Worm (Caenorhabditis elegans): ENCODE measurements around the gene C44C1.6.

The C44C1.6 gene

ce11 chrX:949466-949865 lies 20.6 kb downstream of the C44C1.6 start:
- TF ChIP-seq lin-13 (tag; optimal IDR thresholded peaks at IDR 0.05) (peak; percentile 85), mab-5 (tag; optimal IDR thresholded peaks at IDR 0.05) (no peak), mep-1 (tag; optimal IDR thresholded peaks at IDR 0.05) (peak; percentile 91), nhr-237 (tag; optimal IDR thresholded peaks at IDR 0.05) (peak; percentile 90), zip-8 (tag; optimal IDR thresholded peaks at IDR 0.05) (no peak), snpc-4 (tag; optimal IDR thresholded peaks at IDR 0.05) (no peak), hlh-1 (tag; optimal IDR thresholded peaks at IDR 0.05) (peak; percentile 68), unc-62 (GFP tag; optimal IDR thresholded peaks at IDR 0.05) (peak; percentile 93), mls-2 (tag; optimal IDR thresholded peaks at IDR 0.05) (peak; percentile 91), flh-1 (GFP tag; optimal IDR thresholded peaks at IDR 0.05) (no peak), bed-3 (GFP tag; optimal IDR thresholded peaks at IDR 0.05) (peak; percentile 29), drap-1 (GFP tag; optimal IDR thresholded peaks at IDR 0.05) (peak; percentile 87), unc-120 (tag; optimal IDR thresholded peaks at IDR 0.05; ENCODE audit: poor library complexity, severe bottlenecking) (peak; percentile 98), ceh-43 (GFP tag; optimal IDR thresholded peaks at IDR 0.05) (peak; percentile 4), nhr-12 (tag; optimal IDR thresholded peaks at IDR 0.05) (no peak), ztf-11 (tag; optimal IDR thresholded peaks at IDR 0.05) (peak; percentile 76), elt-3 (tag; optimal IDR thresholded peaks at IDR 0.05) (peak; percentile 29), unc-39 (tag; optimal IDR thresholded peaks at IDR 0.05) (peak; percentile 40), ceh-83 (GFP tag; optimal IDR thresholded peaks at IDR 0.05) (no peak), tbx-8 (GFP tag; optimal IDR thresholded peaks at IDR 0.05) (peak; percentile 25), pha-4 (tag; optimal IDR thresholded peaks at IDR 0.05) (peak; percentile 90), ham-2 (GFP tag; optimal IDR thresholded peaks at IDR 0.05) (peak; percentile 37), nhr-76 (tag; optimal IDR thresholded peaks at IDR 0.05) (no peak), lsy-2 (tag; optimal IDR thresholded peaks at IDR 0.05) (peak; percentile 79), cnd-1 (tag; optimal IDR thresholded peaks at IDR 0.05) (peak; percentile 71), lin-32 (GFP tag; optimal IDR thresholded peaks at IDR 0.05) (peak; percentile 6), ceh-39 (tag; optimal IDR thresholded peaks at IDR 0.05) (peak; percentile 41), elt-1 (tag; optimal IDR thresholded peaks at IDR 0.05; ENCODE audit: borderline replicate concordance, insufficient read depth) (peak; percentile 56), ces-1 (GFP tag; optimal IDR thresholded peaks at IDR 0.05) (peak; percentile 96), M03D4.4 (tag; optimal IDR thresholded peaks at IDR 0.05) (peak; percentile 71), sem-2 (GFP tag; optimal IDR thresholded peaks at IDR 0.05) (no peak), nhr-28 (tag; optimal IDR thresholded peaks at IDR 0.05) (no peak), nhr-2 (tag; optimal IDR thresholded peaks at IDR 0.05) (peak; percentile 69), sptf-1 (tag; optimal IDR thresholded peaks at IDR 0.05) (peak; percentile 85), blmp-1 (tag; optimal IDR thresholded peaks at IDR 0.05) (no peak)

DNA sequence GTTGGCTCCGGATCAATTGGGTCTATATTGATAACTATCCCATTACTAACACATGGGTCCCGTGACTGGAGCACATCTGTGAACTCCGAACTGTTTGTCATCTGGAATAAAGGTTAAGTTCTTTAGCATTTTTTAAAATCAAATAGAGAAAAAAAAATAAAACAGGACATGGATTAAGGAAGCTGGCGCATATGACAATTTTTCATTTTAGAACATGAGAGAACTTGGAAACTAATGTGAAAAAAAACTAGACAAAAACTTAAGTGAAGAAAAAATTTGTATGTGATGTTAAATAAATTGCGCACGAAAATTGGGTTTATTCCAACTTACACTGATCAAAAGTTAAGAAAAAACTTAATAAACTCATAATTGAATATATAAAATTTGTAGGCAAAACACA lies 21.3 kb downstream of the C44C1.6 start, which contains the start of gene sms-2:
sms-2 (minus strand) TSS at position 101 of the 400 bp plus-strand sequence.
- TF ChIP-seq nhr-237 (tag; optimal IDR thresholded peaks at IDR 0.05), result no peak
- no peak for TF ChIP-seq nhr-76 (tag; optimal IDR thresholded peaks at IDR 0.05)
- no peak for TF ChIP-seq nhr-12 (tag; optimal IDR thresholded peaks at IDR 0.05)
- TF ChIP-seq sptf-1 (tag; optimal IDR thresholded peaks at IDR 0.05), result no peak
- no peak for TF ChIP-seq M03D4.4 (tag; optimal IDR thresholded peaks at IDR 0.05)
- TF ChIP-seq unc-120 (tag; optimal IDR thresholded peaks at IDR 0.05; ENCODE audit: poor library complexity, severe bottlenecking), result no peak
- no peak for TF ChIP-seq bed-3 (GFP tag; optimal IDR thresholded peaks at IDR 0.05)
- TF ChIP-seq flh-1 (GFP tag; optimal IDR thresholded peaks at IDR 0.05), result no peak
- TF ChIP-seq elt-3 (tag; optimal IDR thresholded peaks at IDR 0.05), result no peak
- no peak for TF ChIP-seq nhr-28 (tag; optimal IDR thresholded peaks at IDR 0.05)
- no peak for TF ChIP-seq ham-2 (GFP tag; optimal IDR thresholded peaks at IDR 0.05)
- TF ChIP-seq ceh-43 (GFP tag; optimal IDR thresholded peaks at IDR 0.05), result no peak
- TF ChIP-seq tbx-8 (GFP tag; optimal IDR thresholded peaks at IDR 0.05), result no peak
- TF ChIP-seq pha-4 (tag; optimal IDR thresholded peaks at IDR 0.05), result no peak

- TF ChIP-seq cnd-1 (tag; optimal IDR thresholded peaks at IDR 0.05) (no peak), ceh-39 (tag; optimal IDR thresholded peaks at IDR 0.05) (no peak), nhr-28 (tag; optimal IDR thresholded peaks at IDR 0.05) (no peak), pha-4 (tag; optimal IDR thresholded peaks at IDR 0.05) (no peak), lsy-2 (tag; optimal IDR thresholded peaks at IDR 0.05) (no peak), sem-2 (GFP tag; optimal IDR thresholded peaks at IDR 0.05) (no peak), ham-2 (GFP tag; optimal IDR thresholded peaks at IDR 0.05) (no peak), unc-120 (tag; optimal IDR thresholded peaks at IDR 0.05; ENCODE audit: poor library complexity, severe bottlenecking) (no peak), unc-39 (tag; optimal IDR thresholded peaks at IDR 0.05) (no peak), nhr-237 (tag; optimal IDR thresholded peaks at IDR 0.05) (no peak), ces-1 (GFP tag; optimal IDR thresholded peaks at IDR 0.05) (no peak), ceh-83 (GFP tag; optimal IDR thresholded peaks at IDR 0.05) (no peak), snpc-4 (tag; optimal IDR thresholded peaks at IDR 0.05) (no peak), nhr-76 (tag; optimal IDR thresholded peaks at IDR 0.05) (no peak), flh-1 (GFP tag; optimal IDR thresholded peaks at IDR 0.05) (no peak), M03D4.4 (tag; optimal IDR thresholded peaks at IDR 0.05) (no peak), nhr-12 (tag; optimal IDR thresholded peaks at IDR 0.05) (no peak), mab-5 (tag; optimal IDR thresholded peaks at IDR 0.05) (no peak)
These were observed 22.2 kb downstream of the C44C1.6 start for ce11 chrX:947885-948284.

Data from whole organism, mixed stage, embryonic.